Fruit fly (Drosophila melanogaster): Measurements from ENCODE around the gene CG17600.

The CG17600 gene

dm6 chrX:22514948-22515347 lies at the start of gene CG17600:
CG17600 (plus strand) TSS chrX:22515197.
- TF ChIP-seq slp2 (GFP tag; optimal IDR thresholded peaks at IDR 0.05) (no peak), Jarid2 (GFP tag; optimal IDR thresholded peaks at IDR 0.05) (peak; percentile 42), Deaf1 (tag; optimal IDR thresholded peaks at IDR 0.05) (peak; percentile 39), chinmo (GFP tag; IDR thresholded peaks at IDR 0.05; ENCODE audit: partially characterized antibody) (0 out of 4 replicates have a peak, but pooled peaks have one; percentile 45), sd (tag; optimal IDR thresholded peaks at IDR 0.05) (peak; percentile 21), sens (GFP tag) (peak; percentile 48), ci (GFP tag; IDR thresholded peaks at IDR 0.05) (0 out of 3 replicates have a peak, but pooled peaks have one; percentile 1), CG15269 (tag; optimal IDR thresholded peaks at IDR 0.05) (peak; percentile 36), MBD-R2 (GFP tag; IDR thresholded peaks at IDR 0.05) (no peak), oc (tag; optimal IDR thresholded peaks at IDR 0.05) (peak; percentile 41), CG13287 (GFP tag; IDR thresholded peaks at IDR 0.05; ENCODE audit: partially characterized antibody) (peak; percentile 13; the same call in 1 of the 2 replicates), CG11504 (tag; optimal IDR thresholded peaks at IDR 0.05) (no peak), CG15601 (tag; optimal IDR thresholded peaks at IDR 0.05) (peak; percentile 97), Sry-δ (GFP tag; optimal IDR thresholded peaks at IDR 0.05) (no peak), MTF-1 (GFP tag; optimal IDR thresholded peaks at IDR 0.05; ENCODE audit: borderline replicate concordance) (no peak)

dm6 chrX:22471819-22472218 lies 43.2 kb upstream of the CG17600 start, which contains the start of gene CG14613:
CG14613 (minus strand) TSS chrX:22472021.
- TF ChIP-seq ATbp (GFP tag; optimal IDR thresholded peaks at IDR 0.05) (no peak), sim (GFP tag; IDR thresholded peaks at IDR 0.05) (no peak), phol (tag; optimal IDR thresholded peaks at IDR 0.05) (no peak), Dref (GFP tag; IDR thresholded peaks at IDR 0.05) (peak; percentile 63), lola (GFP tag; optimal IDR thresholded peaks at IDR 0.05) (no peak), MTF-1 (GFP tag; optimal IDR thresholded peaks at IDR 0.05; ENCODE audit: borderline replicate concordance) (no peak), tll (GFP tag; optimal IDR thresholded peaks at IDR 0.05) (no peak), wek (GFP tag; optimal IDR thresholded peaks at IDR 0.05) (no peak), CG5953 (GFP tag; IDR thresholded peaks at IDR 0.05) (no peak), sens (GFP tag) (peak; percentile 47), hbn (GFP tag; IDR thresholded peaks at IDR 0.05; ENCODE audit: partially characterized antibody) (no peak), sqz (GFP tag; optimal IDR thresholded peaks at IDR 0.05) (no peak), grau (tag; optimal IDR thresholded peaks at IDR 0.05) (no peak), CG17612 (GFP tag; IDR thresholded peaks at IDR 0.05) (no peak), BEAF-32 (GFP tag; optimal IDR thresholded peaks at IDR 0.05) (peak; percentile 30), crp (GFP tag; optimal IDR thresholded peaks at IDR 0.05) (peak in 1 of 2 experiments; percentile 24), CG7928 (GFP tag; optimal IDR thresholded peaks at IDR 0.05) (peak; percentile 80), CG43689 (GFP tag; IDR thresholded peaks at IDR 0.05) (no peak), HLH4C (GFP tag; IDR thresholded peaks at IDR 0.05; ENCODE audit: partially characterized antibody) (0 out of 3 replicates have a peak, but pooled peaks have one; percentile 28), psq (GFP tag; optimal IDR thresholded peaks at IDR 0.05) (no peak), GATAe (GFP tag; conservative IDR thresholded peaks at IDR 0.05) (no peak), unc-4 (GFP tag; IDR thresholded peaks at IDR 0.05; ENCODE audit: partially characterized antibody) (0 out of 2 replicates have a peak, but pooled peaks have one; percentile 36), pho (GFP tag; optimal IDR thresholded peaks at IDR 0.05) (no peak), Mad (GFP tag; optimal IDR thresholded peaks at IDR 0.05) (no peak), bbx (GFP tag; IDR thresholded peaks at IDR 0.05; ENCODE audit: partially characterized antibody) (peak; percentile 35; the same call in 1 of the 2 replicates), E2f2 (GFP tag; IDR thresholded peaks at IDR 0.05) (peak; percentile 21; the same call in 1 of the 2 replicates), MBD-R2 (GFP tag; IDR thresholded peaks at IDR 0.05) (peak; percentile 60; the same call in 1 of the 2 replicates), CG4328 (GFP tag; optimal IDR thresholded peaks at IDR 0.05) (no peak), mld (GFP tag; IDR thresholded peaks at IDR 0.05; ENCODE audit: partially characterized antibody) (no peak), pzg (GFP tag; optimal IDR thresholded peaks at IDR 0.05) (peak; percentile 30), Bteb2 (GFP tag; optimal IDR thresholded peaks at IDR 0.05) (no peak), CG15696 (tag; optimal IDR thresholded peaks at IDR 0.05) (no peak), CG1529 (GFP tag; optimal IDR thresholded peaks at IDR 0.05) (no peak), ftz-f1 (GFP tag; optimal IDR thresholded peaks at IDR 0.05) (no peak), CG2120 (GFP tag; optimal IDR thresholded peaks at IDR 0.05) (no peak)

All from whole organism, embryonic.